Worm (Caenorhabditis elegans) whole organism, young adult: Measurements from ENCODE around the gene trcs-2.

ENCODE experiments used
- B0261.1 ChIP-seq: sonication (generic microtip); optimal IDR thresholded peaks from 2 replicates; lab custom pipeline; 2016; ENCODE audit warnings: mild to moderate bottlenecking, missing genetic modification characterization, moderate library complexity, missing compliant biosample characterization
- B0336.3 ChIP-seq: fragments of 200-800 bp; sonication (Bioruptor generic); IDR thresholded peaks from 2 replicates; pipeline ENCODE4 v1.3.6; 2022; ENCODE audit warnings: missing genetic modification characterization, missing compliant biosample characterization
- F10E7.11 ChIP-seq: sonication (generic microtip); optimal IDR thresholded peaks from 2 replicates; lab custom pipeline; 2017; ENCODE audit warnings: mild to moderate bottlenecking, missing genetic modification characterization, moderate library complexity, missing compliant biosample characterization
- F22D6.2 ChIP-seq: sonication (generic microtip); optimal IDR thresholded peaks from 2 replicates; lab custom pipeline; 2016; ENCODE audit warnings: mild to moderate bottlenecking, missing genetic modification characterization, missing compliant biosample characterization
- F33H1.4 ChIP-seq: fragments of 200-800 bp; sonication (Bioruptor generic); IDR thresholded peaks from 2 replicates; pipeline ENCODE4 v1.3.6; 2022; ENCODE audit warnings: missing genetic modification reagents, missing genetic modification characterization, missing compliant biosample characterization
- F39B2.1 ChIP-seq: fragments of 200-800 bp; sonication (Bioruptor generic); IDR thresholded peaks from 2 replicates; pipeline ENCODE4 v1.3.6; 2022; ENCODE audit warnings: missing genetic modification reagents, missing genetic modification characterization, missing compliant biosample characterization
- F52B5.7 ChIP-seq: sonication (generic microtip); optimal IDR thresholded peaks from 2 replicates; lab custom pipeline; 2016; ENCODE audit warnings: mild to moderate bottlenecking, missing genetic modification characterization, missing compliant biosample characterization
- K11D2.4 ChIP-seq: fragments of 200-800 bp; sonication (Bioruptor generic); IDR thresholded peaks from 2 replicates; pipeline ENCODE4 v1.3.6; 2022; ENCODE audit warnings: missing genetic modification reagents, missing genetic modification characterization, missing compliant biosample characterization
- K12H6.12 ChIP-seq: fragments of 200-800 bp; sonication (Bioruptor generic); optimal IDR thresholded peaks from 2 replicates; lab custom pipeline; 2018; ENCODE audit warnings: mild to moderate bottlenecking, missing genetic modification characterization, missing compliant biosample characterization
- T07F8.4 ChIP-seq: sonication (generic microtip); optimal IDR thresholded peaks from 2 replicates; lab custom pipeline; 2016; ENCODE audit warnings: mild to moderate bottlenecking, missing genetic modification characterization, moderate library complexity, missing compliant biosample characterization
- Y53G8AR.9 ChIP-seq: fragments of 200-800 bp; sonication (Bioruptor generic); conservative IDR thresholded peaks from 2 replicates; pipeline ENCODE4 v1.3.6; 2022; ENCODE audit warnings: missing genetic modification reagents, missing genetic modification characterization, missing compliant biosample characterization
- ZK185.1 ChIP-seq: sonication (generic microtip); optimal IDR thresholded peaks from 2 replicates; lab custom pipeline; 2016; ENCODE audit warnings: mild to moderate bottlenecking, missing genetic modification characterization, missing compliant biosample characterization; ENCODE audit not compliant: poor library complexity, severe bottlenecking
- attf-5 ChIP-seq: fragments of 200-800 bp; sonication (Bioruptor generic); optimal IDR thresholded peaks from 2 replicates; lab custom pipeline; 2018; ENCODE audit warnings: mild to moderate bottlenecking, missing genetic modification characterization, missing compliant biosample characterization
- bed-1 ChIP-seq: fragments of 200-800 bp; sonication (Bioruptor generic); IDR thresholded peaks from 2 replicates; pipeline ENCODE4 v1.3.6; 2022; ENCODE audit warnings: missing genetic modification reagents, missing genetic modification characterization, missing compliant biosample characterization
- ccch-3 ChIP-seq: fragments of 200-800 bp; sonication (Bioruptor generic); optimal IDR thresholded peaks from 2 replicates; lab custom pipeline; 2018; ENCODE audit warnings: mild to moderate bottlenecking, missing genetic modification characterization, missing compliant biosample characterization
- cebp-2 ChIP-seq: fragments of 200-800 bp; sonication (Bioruptor generic); IDR thresholded peaks from 2 replicates; pipeline ENCODE4 v1.3.6; 2022; ENCODE audit warnings: missing genetic modification characterization, missing compliant biosample characterization
- ceh-100 ChIP-seq: fragments of 200-800 bp; sonication (Bioruptor generic); IDR thresholded peaks from 2 replicates; pipeline ENCODE4 v1.3.6; 2022; ENCODE audit warnings: missing genetic modification reagents, missing genetic modification characterization, missing compliant biosample characterization
- ceh-27 ChIP-seq: fragments of 200-800 bp; sonication (Bioruptor generic); optimal IDR thresholded peaks from 2 replicates; lab custom pipeline; 2018; ENCODE audit warnings: mild to moderate bottlenecking, missing genetic modification characterization, moderate library complexity, missing compliant biosample characterization
- ceh-58 ChIP-seq: fragments of 200-800 bp; sonication (Bioruptor generic); IDR thresholded peaks from 2 replicates; pipeline ENCODE4 v1.3.6; 2022; ENCODE audit warnings: missing genetic modification characterization, missing compliant biosample characterization
- ceh-79 ChIP-seq: sonication (generic microtip); optimal IDR thresholded peaks from 2 replicates; lab custom pipeline; 2017; ENCODE audit warnings: mild to moderate bottlenecking, missing genetic modification characterization, missing compliant biosample characterization
- die-1 ChIP-seq: sonication (generic microtip); optimal IDR thresholded peaks from 2 replicates; lab custom pipeline; 2016; ENCODE audit warnings: missing genotype, mild to moderate bottlenecking, missing genetic modification characterization, missing compliant biosample characterization
- dox-1 ChIP-seq: fragments of 200-800 bp; sonication (Bioruptor generic); IDR thresholded peaks from 2 replicates; pipeline ENCODE4 v1.3.6; 2022; ENCODE audit warnings: missing genetic modification reagents, missing genetic modification characterization, missing compliant biosample characterization
- ekl-4 ChIP-seq: fragments of 200-800 bp; sonication (Bioruptor generic); IDR thresholded peaks from 2 replicates; pipeline ENCODE4 v1.3.6; 2022; ENCODE audit warnings: missing genetic modification reagents, missing genetic modification characterization, missing compliant biosample characterization
- gei-17 ChIP-seq: fragments of 200-800 bp; sonication (Bioruptor generic); optimal IDR thresholded peaks from 2 replicates; lab custom pipeline; 2018; ENCODE audit warnings: mild to moderate bottlenecking, missing genetic modification characterization, missing compliant biosample characterization
- hmg-1.2 ChIP-seq: fragments of 200-800 bp; sonication (Bioruptor generic); IDR thresholded peaks from 2 replicates; pipeline ENCODE4 v1.3.6; 2022; ENCODE audit warnings: missing genetic modification reagents, missing genetic modification characterization, missing compliant biosample characterization
- let-607 ChIP-seq, 2 experiments: fragments of 200-800 bp in 1 of 2; sonication (Bioruptor generic) in 1 of 2; sonication (generic microtip) in 1 of 2; optimal IDR thresholded peaks; 2 replicates each; lab custom pipeline; 2016 to 2018; ENCODE audit warnings: mild to moderate bottlenecking in 2 of 2, missing compliant biosample characterization in 2 of 2, missing genetic modification characterization in 2 of 2, moderate library complexity in 2 of 2, missing genotype in 1 of 2
- lin-26 ChIP-seq: fragments of 200-800 bp; sonication (Bioruptor generic); IDR thresholded peaks from 2 replicates; pipeline ENCODE4 v1.3.6; 2022; ENCODE audit warnings: missing genetic modification reagents, missing genetic modification characterization, missing compliant biosample characterization
- lin-40 ChIP-seq: sonication (generic microtip); optimal IDR thresholded peaks from 2 replicates; lab custom pipeline; 2016; ENCODE audit warnings: missing genetic modification characterization, mild to moderate bottlenecking, missing compliant biosample characterization, missing genotype, missing genetic modification reagents
- lsl-1 ChIP-seq: fragments of 200-800 bp; sonication (Bioruptor generic); optimal IDR thresholded peaks from 2 replicates; lab custom pipeline; 2018; ENCODE audit warnings: mild to moderate bottlenecking, missing genetic modification characterization, moderate library complexity, missing compliant biosample characterization
- lsy-27 ChIP-seq: sonication (generic microtip); optimal IDR thresholded peaks from 2 replicates; lab custom pipeline; 2017; ENCODE audit warnings: missing genetic modification characterization, mild to moderate bottlenecking, missing compliant biosample characterization, antibody characterized with exemption, missing genotype, borderline replicate concordance; ENCODE audit not compliant: insufficient read depth
- madf-3 ChIP-seq: fragments of 200-800 bp; sonication (Bioruptor generic); IDR thresholded peaks from 2 replicates; pipeline ENCODE4 v1.3.6; 2022; ENCODE audit warnings: missing genetic modification reagents, missing genetic modification characterization, missing compliant biosample characterization
- nfya-1 ChIP-seq: sonication (generic microtip); optimal IDR thresholded peaks from 2 replicates; lab custom pipeline; 2017; ENCODE audit warnings: antibody characterized with exemption, missing compliant biosample characterization, missing genetic modification characterization, borderline replicate concordance; ENCODE audit not compliant: insufficient read depth
- nhr-120 ChIP-seq: fragments of 200-800 bp; sonication (Bioruptor generic); IDR thresholded peaks from 2 replicates; pipeline ENCODE4 v1.3.6; 2022; ENCODE audit warnings: missing genetic modification characterization, missing compliant biosample characterization
- nhr-27 ChIP-seq: fragments of 200-800 bp; sonication (Bioruptor generic); optimal IDR thresholded peaks from 2 replicates; lab custom pipeline; 2018; ENCODE audit warnings: mild to moderate bottlenecking, missing genetic modification characterization, moderate library complexity, missing compliant biosample characterization
- nhr-80 ChIP-seq: sonication (generic microtip); optimal IDR thresholded peaks from 2 replicates; lab custom pipeline; 2016; ENCODE audit warnings: missing genetic modification characterization, missing compliant biosample characterization
- rcor-1 ChIP-seq: fragments of 200-800 bp; sonication (Bioruptor generic); IDR thresholded peaks from 2 replicates; pipeline ENCODE4 v1.3.6; 2022; ENCODE audit warnings: missing genetic modification reagents, missing genetic modification characterization, missing compliant biosample characterization
- snpc-3.4 ChIP-seq: sonication (generic microtip); optimal IDR thresholded peaks from 2 replicates; lab custom pipeline; 2017; ENCODE audit warnings: missing genetic modification characterization, mild to moderate bottlenecking, missing compliant biosample characterization, antibody characterized with exemption, moderate library complexity, missing genotype, missing genetic modification reagents
- somi-1 ChIP-seq: fragments of 200-800 bp; sonication (Bioruptor generic); optimal IDR thresholded peaks from 2 replicates; lab custom pipeline; 2018; ENCODE audit warnings: mild to moderate bottlenecking, missing genetic modification characterization, missing compliant biosample characterization
- tbp1 ChIP-seq: fragments of 200-800 bp; sonication (Bioruptor generic); optimal IDR thresholded peaks from 2 replicates; lab custom pipeline; 2018; ENCODE audit warnings: mild to moderate bottlenecking, missing genetic modification characterization, missing compliant biosample characterization
- ztf-18 ChIP-seq: sonication (generic microtip); optimal IDR thresholded peaks from 2 replicates; lab custom pipeline; 2016; ENCODE audit warnings: missing genotype, mild to moderate bottlenecking, missing genetic modification characterization, missing compliant biosample characterization
- ztf-22 ChIP-seq: fragments of 200-800 bp; sonication (Bioruptor generic); optimal IDR thresholded peaks from 2 replicates; lab custom pipeline; 2018; ENCODE audit warnings: mild to moderate bottlenecking, missing genetic modification characterization, moderate library complexity, missing compliant biosample characterization
- ztf-26 ChIP-seq: sonication (generic microtip); optimal IDR thresholded peaks from 2 replicates; lab custom pipeline; 2017; ENCODE audit warnings: missing genetic modification characterization, missing compliant biosample characterization
- ztf-28 ChIP-seq: fragments of 200-800 bp; sonication (Bioruptor generic); IDR thresholded peaks from 2 replicates; pipeline ENCODE4 v1.3.6; 2022; ENCODE audit warnings: missing genetic modification reagents, missing genetic modification characterization, missing compliant biosample characterization

The trcs-2 gene

ce11 chrII:8704413-8704874, 17.8 kb upstream of the trcs-2 start, which contains the start of gene prx-5:
Gene prx-5, plus strand, starts transcription at chrII:8704824.
- TF ChIP-seq snpc-3.4 (tag; lab: Kevin White, UChicago): no peak
- TF ChIP-seq ceh-58 (GFP tag; lab: Robert Waterston, UW): no peak
- no peak for TF ChIP-seq K12H6.12 (tag; lab: Kevin White, UChicago)
- no peak for TF ChIP-seq lin-26
- peak; percentile 16 for TF ChIP-seq nhr-80 (tag; lab: Kevin White, UChicago)
- TF ChIP-seq, all 124 proteins: peak for 1

- TF ChIP-seq madf-3 (GFP tag; lab: Robert Waterston, UW) (no peak), K11D2.4 (no peak), somi-1 (GFP tag; lab: Kevin White, UChicago) (peak; percentile 49)
Observed at ce11 chrII:8707024-8707423, 15.2 kb upstream of the trcs-2 start, which contains the start of gene cup-16. Gene cup-16, plus strand, starts transcription at chrII:8707155.

- TF ChIP-seq nhr-120 (GFP tag; lab: Robert Waterston, UW): no peak
- no peak for TF ChIP-seq nfya-1 (tag; lab: Kevin White, UChicago)
- no peak for TF ChIP-seq ztf-28 (GFP tag; lab: Robert Waterston, UW)
- no peak for TF ChIP-seq ztf-22
- TF ChIP-seq ccch-3: no peak
- no peak for TF ChIP-seq B0261.1 (tag; lab: Kevin White, UChicago)
- TF ChIP-seq cebp-2: no peak
- no peak for TF ChIP-seq lsy-27 (tag; lab: Kevin White, UChicago)
- no peak for TF ChIP-seq nhr-27
- no peak for TF ChIP-seq F39B2.1 (GFP tag; lab: Robert Waterston, UW)
- no peak for TF ChIP-seq ZK185.1 (tag; lab: Kevin White, UChicago)
- TF ChIP-seq bed-1: no peak
- no peak for TF ChIP-seq T07F8.4
- TF ChIP-seq ztf-18 (tag; lab: Kevin White, UChicago): no peak
- no peak for TF ChIP-seq ceh-100
- TF ChIP-seq B0336.3 (GFP tag; lab: Robert Waterston, UW): no peak
- TF ChIP-seq F33H1.4: no peak
- TF ChIP-seq F52B5.7 (tag; lab: Kevin White, UChicago): no peak
- TF ChIP-seq ztf-26 (tag; lab: Kevin White, UChicago): no peak
- TF ChIP-seq attf-5 (GFP tag; lab: Kevin White, UChicago): no peak
Observed at ce11 chrII:8710317-8710716, 12.0 kb upstream of the trcs-2 start, which contains the start of gene srg-15. Gene srg-15, minus strand, starts transcription at chrII:8710417.

ce11 chrII:8714913-8715447, 7.3 kb upstream of the trcs-2 start, which contains the start of the genes rab-21 and T01B7.13:
Gene rab-21, minus strand, starts transcription at chrII:8715013.
Gene T01B7.13, plus strand, starts transcription at chrII:8715397.
- TF ChIP-seq T07F8.4: no peak
- TF ChIP-seq ceh-27 (GFP tag; lab: Kevin White, UChicago): no peak
- TF ChIP-seq lsl-1: no peak
- no peak for TF ChIP-seq gei-17 (GFP tag; lab: Kevin White, UChicago)
- no peak for TF ChIP-seq hmg-1.2 (GFP tag; lab: Robert Waterston, UW)
- no peak for TF ChIP-seq tbp1 (GFP tag; lab: Kevin White, UChicago)
- TF ChIP-seq ceh-58 (GFP tag; lab: Robert Waterston, UW): no peak
- no peak for TF ChIP-seq Y53G8AR.9 (GFP tag; lab: Robert Waterston, UW)
- TF ChIP-seq let-607 (tag; optimal IDR thresholded peaks at IDR 0.05; lab: Kevin White, UChicago): no peak
- no peak for TF ChIP-seq dox-1 (GFP tag; lab: Robert Waterston, UW)
- TF ChIP-seq ekl-4 (GFP tag; lab: Robert Waterston, UW): no peak
- TF ChIP-seq F10E7.11 (tag; lab: Kevin White, UChicago): no peak
- no peak for TF ChIP-seq B0336.3 (GFP tag; lab: Robert Waterston, UW)
- TF ChIP-seq die-1 (tag; lab: Kevin White, UChicago): no peak
- no peak for TF ChIP-seq rcor-1 (GFP tag; lab: Robert Waterston, UW)
- TF ChIP-seq lin-40 (tag; lab: Kevin White, UChicago): no peak
- no peak for TF ChIP-seq nhr-80 (tag; lab: Kevin White, UChicago)
- TF ChIP-seq K11D2.4: no peak
- TF ChIP-seq F22D6.2: no peak
- no peak for TF ChIP-seq ceh-79 (tag; lab: Kevin White, UChicago)
